Fruit fly (Drosophila melanogaster) whole organism, embryonic: ENCODE measurements around the gene mino.

Experiments
- Adf1 ChIP-seq: fragments of 200-800 bp; sonication (Bioruptor generic); IDR thresholded peaks from 2 replicates; pipeline ENCODE4 v1.3.6; 2022; ENCODE audit warnings: missing biosample characterization, missing genetic modification characterization
- B-H1 ChIP-seq: fragments of 200-800 bp; sonication (Bioruptor generic); IDR thresholded peaks from 3 replicates; pipeline ENCODE4 v1.3.6; 2022; ENCODE audit warnings: missing biosample characterization, missing genetic modification characterization
- B-H2 ChIP-seq: fragments of 200-800 bp; sonication (Bioruptor generic); optimal IDR thresholded peaks from 2 replicates; lab custom pipeline; 2018; ENCODE audit warnings: missing biosample characterization, mild to moderate bottlenecking, missing genetic modification characterization
- Bteb2 ChIP-seq: fragments of 200-800 bp; sonication (Bioruptor generic); optimal IDR thresholded peaks from 2 replicates; lab custom pipeline; 2016; ENCODE audit warnings: missing biosample characterization, missing genetic modification characterization
- CG10274 ChIP-seq: fragments of 200-800 bp; sonication (Bioruptor generic); optimal IDR thresholded peaks from 3 replicates; lab custom pipeline; 2017; ENCODE audit warnings: missing biosample characterization, mild to moderate bottlenecking, missing genetic modification characterization
- CG10959 ChIP-seq: fragments of 200-800 bp; sonication (Bioruptor generic); IDR thresholded peaks from 2 replicates; pipeline ENCODE4 v1.3.6; 2022; ENCODE audit warnings: missing biosample characterization, missing genetic modification characterization
- CG11093 ChIP-seq: fragments of 200-800 bp; sonication (Bioruptor generic); IDR thresholded peaks from 3 replicates; pipeline ENCODE4 v1.3.6; 2022; ENCODE audit warnings: missing biosample characterization, missing genetic modification characterization
- CG11723 ChIP-seq: fragments of 200-800 bp; sonication (Bioruptor generic); optimal IDR thresholded peaks from 2 replicates; lab custom pipeline; 2017; ENCODE audit warnings: missing biosample characterization, mild to moderate bottlenecking, missing genetic modification characterization
- CG14441 ChIP-seq: fragments of 200-800 bp; sonication (Bioruptor generic); IDR thresholded peaks from 2 replicates; pipeline ENCODE4 v1.3.6; 2022; ENCODE audit warnings: missing biosample characterization, missing genetic modification characterization
- CG15269 ChIP-seq: fragments of 200-800 bp; sonication (Bioruptor generic); optimal IDR thresholded peaks from 2 replicates; lab custom pipeline; 2018; ENCODE audit warnings: missing biosample characterization, mild to moderate bottlenecking, missing genetic modification characterization, moderate library complexity
- CG15479 ChIP-seq: fragments of 200-800 bp; sonication (Bioruptor generic); optimal IDR thresholded peaks from 3 replicates; lab custom pipeline; 2019; ENCODE audit warnings: missing biosample characterization, mild to moderate bottlenecking, missing genetic modification characterization, moderate library complexity
- CG1602 ChIP-seq: fragments of 200-800 bp; sonication (Bioruptor generic); optimal IDR thresholded peaks from 3 replicates; lab custom pipeline; 2016; ENCODE audit warnings: missing biosample characterization, missing genetic modification characterization
- CG17328 ChIP-seq: fragments of 200-800 bp; sonication (Bioruptor generic); IDR thresholded peaks from 2 replicates; pipeline ENCODE4 v1.3.6; 2022; ENCODE audit warnings: missing biosample characterization, missing genetic modification characterization
- CG18262 ChIP-seq: fragments of 200-800 bp; optimal IDR thresholded peaks from 3 replicates; lab custom pipeline; 2019; ENCODE audit warnings: missing biosample characterization, mild to moderate bottlenecking, missing genetic modification characterization, moderate library complexity
- CG30403 ChIP-seq: fragments of 200-800 bp; sonication (Bioruptor generic); optimal IDR thresholded peaks from 3 replicates; lab custom pipeline; 2016; ENCODE audit warnings: missing biosample characterization, missing genetic modification characterization
- CG31224 ChIP-seq: fragments of 200-800 bp; sonication (Bioruptor generic); IDR thresholded peaks from 2 replicates; pipeline ENCODE4 v1.3.6; 2022; ENCODE audit warnings: missing biosample characterization, missing genetic modification characterization
- CG34224 ChIP-seq: fragments of 200-800 bp; sonication (Bioruptor generic); IDR thresholded peaks from 3 replicates; pipeline ENCODE4 v1.3.6; 2022; ENCODE audit warnings: missing biosample characterization, missing genetic modification characterization; ENCODE audit not compliant: partially characterized antibody
- CG4282 ChIP-seq: fragments of 200-800 bp; sonication (Bioruptor generic); optimal IDR thresholded peaks from 2 replicates; lab custom pipeline; 2016; ENCODE audit warnings: missing biosample characterization, missing genetic modification characterization
- CG4730 ChIP-seq: fragments of 200-800 bp; sonication (Bioruptor generic); IDR thresholded peaks from 2 replicates; pipeline ENCODE4 v1.3.6; 2022; ENCODE audit warnings: missing biosample characterization, missing genetic modification characterization
- CG5953 ChIP-seq: fragments of 200-800 bp; sonication (Bioruptor generic); IDR thresholded peaks from 2 replicates; pipeline ENCODE4 v1.3.6; 2022; ENCODE audit warnings: missing biosample characterization, missing genetic modification characterization
- CrebB ChIP-seq: fragments of 200-800 bp; sonication (Bioruptor generic); optimal IDR thresholded peaks from 3 replicates; lab custom pipeline; 2018; ENCODE audit warnings: missing biosample characterization, mild to moderate bottlenecking, missing genetic modification characterization
- Dbx ChIP-seq: fragments of 200-800 bp; sonication (Bioruptor generic); IDR thresholded peaks from 3 replicates; pipeline ENCODE4 v1.3.6; 2022; ENCODE audit warnings: missing biosample characterization, missing genetic modification characterization
- Doc2 ChIP-seq: fragments of 200-800 bp; sonication (Bioruptor generic); IDR thresholded peaks from 2 replicates; pipeline ENCODE4 v1.3.6; 2022; ENCODE audit warnings: missing biosample characterization, missing genetic modification characterization
- Fer1 ChIP-seq: fragments of 200-800 bp; sonication (Bioruptor generic); optimal IDR thresholded peaks from 2 replicates; lab custom pipeline; 2017; ENCODE audit warnings: missing biosample characterization, mild to moderate bottlenecking, missing genetic modification characterization
- GATAe ChIP-seq: fragments of 200-800 bp; sonication (Bioruptor generic); conservative IDR thresholded peaks from 2 replicates; pipeline ENCODE4 v1.3.6; 2022; ENCODE audit warnings: missing biosample characterization, missing genetic modification characterization
- Hey ChIP-seq: fragments of 200-800 bp; sonication (Bioruptor generic); optimal IDR thresholded peaks from 3 replicates; lab custom pipeline; 2018; ENCODE audit warnings: missing biosample characterization, mild to moderate bottlenecking, missing genetic modification characterization
- Nf-YA ChIP-seq: fragments of 200-800 bp; sonication (Bioruptor generic); IDR thresholded peaks from 2 replicates; pipeline ENCODE4 v1.3.6; 2022; ENCODE audit warnings: missing biosample characterization, missing genetic modification characterization
- Nf-YB ChIP-seq: fragments of 200-800 bp; sonication (Bioruptor generic); optimal IDR thresholded peaks from 3 replicates; lab custom pipeline; 2019; ENCODE audit warnings: missing biosample characterization, mild to moderate bottlenecking, missing genetic modification characterization, moderate library complexity
- Scr ChIP-seq: fragments of 200-800 bp; sonication (Bioruptor generic); IDR thresholded peaks from 2 replicates; pipeline ENCODE4 v1.3.6; 2022; ENCODE audit warnings: missing biosample characterization, missing genetic modification characterization; ENCODE audit not compliant: partially characterized antibody
- Ssrp ChIP-seq: fragments of 200-800 bp; sonication (Bioruptor generic); optimal IDR thresholded peaks from 2 replicates; lab custom pipeline; 2018; ENCODE audit warnings: missing biosample characterization, mild to moderate bottlenecking, missing genetic modification characterization, moderate library complexity
- Stat92E ChIP-seq, 3 experiments: fragments of >200 bp in 2 of 3; fragments of 200-800 bp in 1 of 3; sonication (Bioruptor generic) in 1 of 3; optimal IDR thresholded peaks; 2 replicates each; lab custom pipeline; 2017 to 2019; ENCODE audit warnings: missing biosample characterization in 3 of 3, missing genetic modification characterization in 3 of 3, mild to moderate bottlenecking in 1 of 3, moderate library complexity in 1 of 3
- al ChIP-seq: fragments of 200-800 bp; sonication (Bioruptor generic); IDR thresholded peaks from 2 replicates; pipeline ENCODE4 v1.3.6; 2022; ENCODE audit warnings: missing biosample characterization, missing genetic modification characterization
- ap ChIP-seq: fragments of 200-800 bp; sonication (Bioruptor generic); IDR thresholded peaks from 2 replicates; pipeline ENCODE4 v1.3.6; 2022; ENCODE audit warnings: missing biosample characterization, missing genetic modification characterization
- cas ChIP-seq: fragments of 200-800 bp; sonication (Bioruptor generic); IDR thresholded peaks from 2 replicates; pipeline ENCODE4 v1.3.6; 2022; ENCODE audit warnings: missing biosample characterization, missing genetic modification characterization
- chif ChIP-seq, 2 experiments: fragments of 200-800 bp; sonication (Bioruptor generic); optimal IDR thresholded peaks; 3 replicates each; lab custom pipeline; 2016; ENCODE audit warnings: missing biosample characterization in 2 of 2, missing genetic modification characterization in 2 of 2
- dan ChIP-seq: fragments of 200-800 bp; sonication (Bioruptor generic); IDR thresholded peaks from 2 replicates; pipeline ENCODE4 v1.3.6; 2022; ENCODE audit warnings: missing biosample characterization, missing genetic modification characterization
- ems ChIP-seq: fragments of 200-800 bp; sonication (Bioruptor generic); optimal IDR thresholded peaks from 3 replicates; lab custom pipeline; 2016; ENCODE audit warnings: missing biosample characterization, missing genetic modification characterization
- exex ChIP-seq: fragments of 200-800 bp; sonication (Bioruptor generic); optimal IDR thresholded peaks from 4 replicates; lab custom pipeline; 2018; ENCODE audit warnings: missing biosample characterization, mild to moderate bottlenecking, missing genetic modification characterization, moderate library complexity
- hkb ChIP-seq, 2 experiments: fragments of 200-800 bp in 1 of 2; fragments of >200 bp in 1 of 2; sonication (Bioruptor generic) in 1 of 2; IDR thresholded peaks in 1 of 2; optimal IDR thresholded peaks in 1 of 2; 2 replicates each; pipeline versions ENCODE4 v1.3.6 to Lab custom; 2017 to 2022; ENCODE audit warnings: missing biosample characterization in 1 of 2, missing genetic modification characterization in 1 of 2
- jigr1 ChIP-seq: fragments of 200-800 bp; sonication (Bioruptor generic); IDR thresholded peaks from 3 replicates; pipeline ENCODE4 v1.3.6; 2022; ENCODE audit warnings: missing biosample characterization, missing genetic modification characterization
- jing ChIP-seq: fragments of 200-800 bp; sonication (Bioruptor generic); optimal IDR thresholded peaks from 2 replicates; lab custom pipeline; 2018; ENCODE audit warnings: missing biosample characterization, mild to moderate bottlenecking, missing genetic modification characterization
- lilli ChIP-seq: fragments of 200-800 bp; sonication (Bioruptor generic); optimal IDR thresholded peaks from 3 replicates; lab custom pipeline; 2016; ENCODE audit warnings: missing biosample characterization, missing genetic modification characterization
- maf-S ChIP-seq: fragments of 200-800 bp; sonication (Bioruptor generic); optimal IDR thresholded peaks from 2 replicates; lab custom pipeline; 2016; ENCODE audit warnings: missing biosample characterization, missing genetic modification characterization
- pb ChIP-seq: fragments of 200-800 bp; sonication (Bioruptor generic); optimal IDR thresholded peaks from 3 replicates; lab custom pipeline; 2016; ENCODE audit warnings: missing biosample characterization, missing genetic modification characterization
- prd ChIP-seq, 3 experiments: fragments of >200 bp in 2 of 3; fragments of 200-800 bp in 1 of 3; sonication (Bioruptor generic) in 1 of 3; optimal IDR thresholded peaks in 2 of 3; IDR thresholded peaks in 1 of 3; 2 replicates in 2 of 3; 3 replicates in 1 of 3; pipeline versions ENCODE4 v1.3.6 to Lab custom; 2017 to 2022; ENCODE audit warnings: missing biosample characterization in 1 of 3, missing genetic modification characterization in 1 of 3
- psq ChIP-seq: fragments of 200-800 bp; sonication (Bioruptor generic); optimal IDR thresholded peaks from 2 replicates; lab custom pipeline; 2017; ENCODE audit warnings: missing biosample characterization, missing genetic modification characterization
- run ChIP-seq: fragments of 200-800 bp; sonication (Bioruptor generic); optimal IDR thresholded peaks from 3 replicates; lab custom pipeline; 2018; ENCODE audit warnings: missing biosample characterization, mild to moderate bottlenecking, missing genetic modification characterization
- schlank ChIP-seq: fragments of 200-800 bp; sonication (Bioruptor generic); optimal IDR thresholded peaks from 2 replicates; lab custom pipeline; 2018; ENCODE audit warnings: missing biosample characterization, mild to moderate bottlenecking, missing genetic modification characterization
- ssp ChIP-seq: fragments of 200-800 bp; sonication (Bioruptor generic); IDR thresholded peaks from 2 replicates; pipeline ENCODE4 v1.3.6; 2022; ENCODE audit warnings: missing biosample characterization, missing genetic modification characterization

mino gene

dm6 chr3R:27922673-27923175 is 2.3 kb upstream of the mino start, which contains the start of gene RpL4 (continued):
- peak; percentile 91 for TF ChIP-seq CG17328 (GFP tag; lab: Robert Waterston, UW)
- TF ChIP-seq CG10959 = no peak; the same call in 1 of the 2 replicates
- peak; percentile 79 for TF ChIP-seq CG11723
- TF ChIP-seq CG4730 (GFP tag; lab: Robert Waterston, UW) = peak; percentile 57; the same call in 1 of the 2 replicates
- TF ChIP-seq Nf-YA (GFP tag; lab: Robert Waterston, UW) = peak; percentile 44; the same call in 1 of the 2 replicates
- TF ChIP-seq B-H2 (GFP tag; lab: Kevin White, UChicago) = peak; percentile 96
- TF ChIP-seq Adf1 (GFP tag; lab: Robert Waterston, UW) = no peak
- no peak for TF ChIP-seq CG11093 (GFP tag; lab: Robert Waterston, UW)
- TF ChIP-seq jing (GFP tag; lab: Kevin White, UChicago) = no peak
- no peak; the same call in 1 of the 2 replicates for TF ChIP-seq GATAe (GFP tag; lab: Robert Waterston, UW)
- TF ChIP-seq exex (tag; lab: Kevin White, UChicago) = peak; percentile 44
- TF ChIP-seq cas (GFP tag; lab: Robert Waterston, UW) = peak; percentile 53
- TF ChIP-seq CG10274 (GFP tag; lab: Kevin White, UChicago) = peak; percentile 81
- TF ChIP-seq lilli = peak; percentile 76
- TF ChIP-seq Scr (GFP tag; lab: Robert Waterston, UW) = peak; percentile 38; the same call in 1 of the 2 replicates
- TF ChIP-seq Stat92E (GFP tag; optimal IDR thresholded peaks at IDR 0.05; lab: Kevin White, UChicago) = no peak
- TF ChIP-seq ap = peak; percentile 76
- peak; percentile 33 for TF ChIP-seq run (tag; lab: Kevin White, UChicago)
- TF ChIP-seq prd (optimal IDR thresholded peaks at IDR 0.05; lab: Kevin White, UChicago) = no peak
- TF ChIP-seq prd (GFP tag; IDR thresholded peaks at IDR 0.05; lab: Robert Waterston, UW) = peak; percentile 48; the same call in 2 of the 3 replicates
- peak; percentile 60 for TF ChIP-seq CG30403 (GFP tag; lab: Kevin White, UChicago)
- TF ChIP-seq dan = no peak
- TF ChIP-seq psq (GFP tag; lab: Kevin White, UChicago) = peak; percentile 57
- TF ChIP-seq Ssrp (tag; lab: Kevin White, UChicago) = peak; percentile 40
- TF ChIP-seq chif (GFP tag; optimal IDR thresholded peaks at IDR 0.05; lab: Kevin White, UChicago) = peak; percentile 68 to 84
- peak; percentile 73 for TF ChIP-seq Nf-YB (GFP tag; lab: Kevin White, UChicago)
- peak; percentile 56 for TF ChIP-seq maf-S (GFP tag; lab: Kevin White, UChicago)
- peak; percentile 84 for TF ChIP-seq Fer1 (GFP tag; lab: Kevin White, UChicago)
- TF ChIP-seq CG15479 = peak; percentile 35
- TF ChIP-seq schlank (tag; lab: Kevin White, UChicago) = peak; percentile 88
- no peak for TF ChIP-seq Doc2
- peak; percentile 80 for TF ChIP-seq Dbx (GFP tag; lab: Robert Waterston, UW)
- peak; percentile 39 for TF ChIP-seq CG1602 (GFP tag; lab: Kevin White, UChicago)
- TF ChIP-seq Bteb2 (GFP tag; lab: Kevin White, UChicago) = peak; percentile 72
- TF ChIP-seq CG14441 = peak; percentile 60
- TF ChIP-seq CrebB = peak; percentile 82
- peak; percentile 35 for TF ChIP-seq ems (GFP tag; lab: Kevin White, UChicago)
- TF ChIP-seq al = peak; percentile 61
- peak; percentile 56; the same call in 1 of the 3 replicates for TF ChIP-seq B-H1 (GFP tag; lab: Robert Waterston, UW)
- TF ChIP-seq CG4282 (GFP tag; lab: Kevin White, UChicago) = no peak
- TF ChIP-seq Hey = peak; percentile 83
- TF ChIP-seq CG34224 (GFP tag; lab: Robert Waterston, UW) = no peak
- TF ChIP-seq CG31224 = peak; percentile 60
- TF ChIP-seq hkb (optimal IDR thresholded peaks at IDR 0.05; lab: Kevin White, UChicago) = no peak
- peak; percentile 84 for TF ChIP-seq hkb (GFP tag; IDR thresholded peaks at IDR 0.05; lab: Robert Waterston, UW)
- peak; percentile 64 for TF ChIP-seq CG18262 (tag; lab: Kevin White, UChicago)
- TF ChIP-seq jigr1 (GFP tag; lab: Robert Waterston, UW) = no peak
- no peak for TF ChIP-seq ssp
- TF ChIP-seq pb (GFP tag; lab: Kevin White, UChicago) = peak; percentile 82
- peak; percentile 88 for TF ChIP-seq CG5953 (GFP tag; lab: Robert Waterston, UW)
- peak; percentile 81 for TF ChIP-seq CG15269
